Worm (Caenorhabditis elegans) whole organism, L4/young adult: ENCODE results near the gene C01G6.2.

Experiments
- dao-5 ChIP-seq: sonication (generic microtip); optimal IDR thresholded peaks from 2 replicates; lab custom pipeline; 2016; ENCODE audit warnings: missing genotype, missing genetic modification characterization, moderate library complexity, missing compliant biosample characterization
- him-1 ChIP-seq: sonication (generic microtip); optimal IDR thresholded peaks from 2 replicates; lab custom pipeline; 2016; ENCODE audit warnings: missing genotype, missing genetic modification reagents, missing genetic modification characterization, missing compliant biosample characterization

- no peak for TF ChIP-seq him-1 (tag; lab: Kevin White, UChicago)
- no peak for TF ChIP-seq dao-5
These were observed 24.8 kb downstream of the C01G6.2 start, which contains the start of gene acs-7 for ce11 chrII:9291632-9292031.
